Worm (Caenorhabditis elegans) whole organism, L2 larva: ENCODE measurements around the gene scvp-1.

ENCODE experiments used
- aly-2 ChIP-seq: fragments of 150-350 bp; optimal IDR thresholded peaks from 2 replicates; lab custom pipeline; 2014; ENCODE audit warnings: missing biosample characterization, missing genetic modification characterization
- ama-1 ChIP-seq: fragments of 150-350 bp; optimal IDR thresholded peaks from 2 replicates; lab custom pipeline; 2018; ENCODE audit warnings: inconsistent platforms
- egl-27 ChIP-seq: sonication (generic microtip); optimal IDR thresholded peaks from 3 replicates; lab custom pipeline; 2017; ENCODE audit warnings: missing biosample characterization, missing genetic modification reagents, missing genetic modification characterization
- elt-3 ChIP-seq: sonication (generic microtip); optimal IDR thresholded peaks from 2 replicates; lab custom pipeline; 2017; ENCODE audit warnings: missing biosample characterization, missing genetic modification characterization
- lin-11 ChIP-seq: fragments of 150-350 bp; sonication (generic microtip); optimal IDR thresholded peaks from 2 replicates; lab custom pipeline; 2014; ENCODE audit warnings: missing biosample characterization, missing genetic modification characterization, inconsistent platforms, mixed read lengths
- lin-13 ChIP-seq: fragments of 150-350 bp; optimal IDR thresholded peaks from 2 replicates; lab custom pipeline; 2014; ENCODE audit warnings: missing biosample characterization, missing genetic modification reagents, missing genetic modification characterization
- lsy-2 ChIP-seq, 2 experiments: fragments of 150-350 bp in 1 of 2; sonication (generic microtip) in 1 of 2; optimal IDR thresholded peaks; 2 replicates each; lab custom pipeline; 2014 to 2017; ENCODE audit warnings: missing biosample characterization in 2 of 2, missing genetic modification characterization in 2 of 2
- mab-5 ChIP-seq: fragments of 150-350 bp; optimal IDR thresholded peaks from 2 replicates; lab custom pipeline; 2014; ENCODE audit warnings: missing biosample characterization, missing genetic modification characterization
- nhr-12 ChIP-seq: fragments of 150-350 bp; optimal IDR thresholded peaks from 2 replicates; lab custom pipeline; 2014; ENCODE audit warnings: missing biosample characterization, missing genetic modification characterization
- nhr-23 ChIP-seq: fragments of 150-350 bp; optimal IDR thresholded peaks from 2 replicates; lab custom pipeline; 2014; ENCODE audit warnings: missing biosample characterization, missing genetic modification reagents, missing genetic modification characterization
- nhr-25 ChIP-seq: fragments of 150-350 bp; sonication (generic microtip); optimal IDR thresholded peaks from 3 replicates; lab custom pipeline; 2014; ENCODE audit warnings: missing biosample characterization, missing genetic modification characterization
- ztf-11 ChIP-seq: sonication (generic microtip); optimal IDR thresholded peaks from 2 replicates; lab custom pipeline; 2017; ENCODE audit warnings: missing biosample characterization, missing genetic modification characterization

DNA sequence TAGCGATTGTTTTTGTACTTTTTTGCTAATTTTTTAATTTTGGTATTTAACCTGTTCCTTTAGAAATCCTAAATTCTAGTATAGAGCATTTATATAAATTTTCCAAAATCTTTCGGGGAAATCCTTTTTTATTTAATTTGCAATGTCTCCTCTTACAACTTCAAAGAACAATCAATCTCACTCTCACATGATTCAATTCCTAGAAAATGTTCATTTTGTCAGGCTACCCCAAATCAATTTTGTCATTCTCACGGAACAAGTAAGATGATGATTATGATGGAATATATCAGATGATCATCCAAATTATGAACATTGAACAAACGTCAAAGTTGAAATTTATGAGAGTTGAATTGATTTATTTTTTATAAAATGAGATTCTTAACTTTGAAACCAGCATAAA is 6.2 kb upstream of the scvp-1 start:
- no peak for TF ChIP-seq egl-27
- TF ChIP-seq elt-3 (tag; lab: Kevin White, UChicago) = no peak
- no peak for TF ChIP-seq ztf-11 (tag; lab: Kevin White, UChicago)
- TF ChIP-seq mab-5 = no peak
- no peak for TF ChIP-seq nhr-23 (tag; lab: Kevin White, UChicago)
- no peak for TF ChIP-seq ama-1 (lab: Kevin White, UChicago)
- TF ChIP-seq aly-2 (tag; lab: Kevin White, UChicago) = no peak
- no peak for TF ChIP-seq lin-13
- TF ChIP-seq nhr-25 = peak; percentile 1
- TF ChIP-seq lin-11 (tag; lab: Kevin White, UChicago) = no peak
- peak in 1 of 2 experiments; percentile 71 for TF ChIP-seq lsy-2 (tag; optimal IDR thresholded peaks at IDR 0.05; lab: Kevin White, UChicago)
- no peak for TF ChIP-seq nhr-12 (tag; lab: Kevin White, UChicago)
